Worm (Caenorhabditis elegans): ENCODE data around the gene Y7A5A.9.

Y7A5A.9 gene

DNA sequence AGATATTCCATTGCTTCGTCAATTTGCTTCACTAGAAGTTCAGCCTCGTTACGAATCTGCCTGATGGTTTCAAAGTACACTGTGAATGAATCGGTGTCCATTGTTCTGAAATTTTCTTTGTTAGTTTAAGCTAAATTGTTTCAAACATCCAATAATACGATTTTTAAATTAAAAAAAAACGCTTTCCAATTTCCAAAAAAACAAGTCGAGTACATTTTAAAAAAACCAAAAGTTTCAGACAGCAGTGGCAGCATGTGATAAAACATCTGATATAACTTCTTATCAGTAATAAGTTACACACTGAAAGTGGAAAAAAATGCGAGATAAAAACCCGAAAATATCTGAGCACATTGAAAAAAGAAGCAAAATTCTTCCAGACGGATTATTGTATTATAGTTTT lies 27.4 kb upstream of the Y7A5A.9 start, which contains the start of gene Y7A5A.6:
Gene Y7A5A.6 (minus strand): TSS at position 101 of the 400 bp plus-strand sequence.
- TF ChIP-seq lin-38 (GFP tag; IDR thresholded peaks at IDR 0.05) (no peak), hlh-30 (tag; optimal IDR thresholded peaks at IDR 0.05; ENCODE audit: insufficient read depth) (peak; percentile 30)

DNA sequence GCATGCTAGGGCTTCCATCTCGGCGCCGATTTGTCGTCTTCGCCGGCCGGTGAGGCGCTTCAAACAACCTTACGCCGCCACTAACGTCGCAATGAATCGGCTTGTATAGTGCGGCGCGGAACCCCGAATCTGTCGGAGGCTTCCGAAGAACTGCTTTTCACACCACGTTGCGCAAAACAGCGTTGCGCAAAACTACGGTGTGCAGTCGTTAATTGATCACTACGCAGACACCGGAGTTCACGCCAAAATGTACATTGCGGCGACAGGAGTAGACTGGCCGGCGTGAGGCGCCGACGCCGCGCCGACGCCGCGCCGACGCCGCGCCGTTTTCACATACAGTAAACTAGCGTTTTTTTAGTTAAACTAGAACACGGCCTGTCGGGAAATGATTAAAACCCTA lies 25.1 kb upstream of the Y7A5A.9 start:
- TF ChIP-seq gei-8 (GFP tag; optimal IDR thresholded peaks at IDR 0.05) (no peak), Y48G9A.11 (GFP tag; IDR thresholded peaks at IDR 0.05) (0 out of 2 replicates have a peak, but pooled peaks have one; percentile 30), vab-7 (GFP tag; IDR thresholded peaks at IDR 0.05) (no peak), set-16 (GFP tag; IDR thresholded peaks at IDR 0.05) (peak; percentile 58), nhr-237 (tag; optimal IDR thresholded peaks at IDR 0.05) (no peak)

ce11 chrX:15804072-15804471 lies 22.9 kb upstream of the Y7A5A.9 start, which contains the start of gene Y7A5A.7:
Y7A5A.7 (minus strand) TSS chrX:15804172.
- no peak for TF ChIP-seq F10B5.3 (tag; optimal IDR thresholded peaks at IDR 0.05)
- TF ChIP-seq spr-1 (tag; optimal IDR thresholded peaks at IDR 0.05): no peak
- no peak for TF ChIP-seq lsy-2 (tag; optimal IDR thresholded peaks at IDR 0.05)
- TF ChIP-seq nhr-25 (tag; optimal IDR thresholded peaks at IDR 0.05; ENCODE audit: borderline replicate concordance, insufficient read depth): no peak
- TF ChIP-seq tag-97 (GFP tag; IDR thresholded peaks at IDR 0.05): no peak
- no peak for TF ChIP-seq unc-130 (GFP tag; optimal IDR thresholded peaks at IDR 0.05)
- TF ChIP-seq zfp-2 (tag; optimal IDR thresholded peaks at IDR 0.05): no peak
- TF ChIP-seq dpl-1 (GFP tag; optimal IDR thresholded peaks at IDR 0.05): no peak
- no peak for TF ChIP-seq egl-43 (GFP tag; IDR thresholded peaks at IDR 0.05)
- no peak for TF ChIP-seq skn-1 (tag; optimal IDR thresholded peaks at IDR 0.05)
- TF ChIP-seq mdt-29 (GFP tag; IDR thresholded peaks at IDR 0.05): no peak
- no peak for TF ChIP-seq hlh-30 (tag; optimal IDR thresholded peaks at IDR 0.05; ENCODE audit: insufficient read depth)
- no peak for TF ChIP-seq duxl-1 (tag; optimal IDR thresholded peaks at IDR 0.05; ENCODE audit: poor library complexity)
- no peak for TF ChIP-seq nhr-42 (GFP tag; IDR thresholded peaks at IDR 0.05)
- no peak for TF ChIP-seq ama-1 (optimal IDR thresholded peaks at IDR 0.05)
- no peak for TF ChIP-seq zip-2 (tag; optimal IDR thresholded peaks at IDR 0.05)

- TF ChIP-seq lin-39 (tag; optimal IDR thresholded peaks at IDR 0.05) (no peak), nhr-10 (tag; optimal IDR thresholded peaks at IDR 0.05) (no peak), saeg-2 (GFP tag; IDR thresholded peaks at IDR 0.05) (no peak), zip-11 (GFP tag; IDR thresholded peaks at IDR 0.05) (no peak), ama-1 (optimal IDR thresholded peaks at IDR 0.05) (no peak), Y75B8A.6 (GFP tag; IDR thresholded peaks at IDR 0.05) (no peak), sdz-12 (GFP tag; optimal IDR thresholded peaks at IDR 0.05) (no peak), ceh-32 (tag; optimal IDR thresholded peaks at IDR 0.05; ENCODE audit: poor library complexity) (no peak), mdl-1 (tag; optimal IDR thresholded peaks at IDR 0.05) (no peak)
Measured at ce11 chrX:15811341-15811740, 15.6 kb upstream of the Y7A5A.9 start.

- TF ChIP-seq nhr-102 (tag; optimal IDR thresholded peaks at IDR 0.05): no peak
- TF ChIP-seq hif-1 (tag; optimal IDR thresholded peaks at IDR 0.05): no peak
- TF ChIP-seq nhr-25 (tag; optimal IDR thresholded peaks at IDR 0.05; ENCODE audit: borderline replicate concordance, insufficient read depth): no peak
- peak in 1 of 2 experiments; percentile 74 for TF ChIP-seq unc-62 (GFP tag; optimal IDR thresholded peaks at IDR 0.05 in 1 of 2)
- no peak for TF ChIP-seq unc-62 (tag; optimal IDR thresholded peaks at IDR 0.05)
- TF ChIP-seq skn-1 (tag; optimal IDR thresholded peaks at IDR 0.05): no peak
- TF ChIP-seq aha-1 (tag): peak; percentile 75
Measured at ce11 chrX:15814548-15814947, 12.4 kb upstream of the Y7A5A.9 start.

All from whole organism, L4 larva.